Worm (Caenorhabditis elegans) whole organism, L4 larva: ENCODE results near the gene xpo-3.

Experiments used
- F10B5.3 ChIP-seq: sonication (generic microtip); optimal IDR thresholded peaks from 2 replicates; lab custom pipeline; 2016; ENCODE audit warnings: mild to moderate bottlenecking, missing genetic modification characterization, missing compliant biosample characterization
- F37D6.2 ChIP-seq: sonication (generic microtip); optimal IDR thresholded peaks from 2 replicates; lab custom pipeline; 2016; ENCODE audit warnings: mild to moderate bottlenecking, missing genetic modification characterization, missing compliant biosample characterization
- F49E8.2 ChIP-seq: sonication (generic microtip); optimal IDR thresholded peaks from 2 replicates; lab custom pipeline; 2016; ENCODE audit warnings: missing compliant biosample characterization, mild to moderate bottlenecking, missing genetic modification characterization, borderline replicate concordance
- R02D3.7 ChIP-seq: fragments of 150-350 bp; sonication (generic microtip); optimal IDR thresholded peaks from 3 replicates; lab custom pipeline; 2014; ENCODE audit warnings: missing biosample characterization, missing genetic modification characterization
- T20F7.1 ChIP-seq: fragments of 200-800 bp; sonication (Bioruptor generic); optimal IDR thresholded peaks from 2 replicates; lab custom pipeline; 2018; ENCODE audit warnings: mild to moderate bottlenecking, missing genetic modification characterization, missing compliant biosample characterization
- ZK546.5 ChIP-seq, 2 experiments: sonication (generic microtip); optimal IDR thresholded peaks; 2 replicates each; lab custom pipeline; 2017; ENCODE audit warnings: missing biosample characterization in 2 of 2, missing genetic modification characterization in 2 of 2
- aly-2 ChIP-seq: sonication (generic microtip); optimal IDR thresholded peaks from 2 replicates; lab custom pipeline; 2018; ENCODE audit warnings: missing biosample characterization, missing genetic modification characterization
- ceh-28 ChIP-seq: fragments of 150-350 bp; optimal IDR thresholded peaks from 2 replicates; lab custom pipeline; 2014; ENCODE audit warnings: missing biosample characterization, missing genetic modification reagents, missing genetic modification characterization
- ceh-62 ChIP-seq: sonication (generic microtip); optimal IDR thresholded peaks from 2 replicates; lab custom pipeline; 2017; ENCODE audit warnings: missing biosample characterization, missing genetic modification characterization
- ceh-82 ChIP-seq: sonication (generic microtip); optimal IDR thresholded peaks from 2 replicates; lab custom pipeline; 2017; ENCODE audit warnings: missing biosample characterization, missing genetic modification characterization
- ces-1 ChIP-seq: fragments of 150-350 bp; sonication (generic microtip); optimal IDR thresholded peaks from 4 replicates; lab custom pipeline; 2014; ENCODE audit warnings: missing biosample characterization, missing genetic modification reagents, missing genetic modification characterization
- ctbp-1 ChIP-seq: fragments of 200-800 bp; sonication (Bioruptor generic); IDR thresholded peaks from 2 replicates; pipeline ENCODE4 v1.3.6; 2022; ENCODE audit warnings: missing genetic modification reagents, missing genetic modification characterization, missing compliant biosample characterization
- daf-12 ChIP-seq: fragments of 150-350 bp; optimal IDR thresholded peaks from 2 replicates; lab custom pipeline; 2014; ENCODE audit warnings: missing biosample characterization, missing genetic modification reagents, missing genetic modification characterization
- daf-16 ChIP-seq, 3 experiments: sonication (generic microtip); optimal IDR thresholded peaks; 2 replicates each; lab custom pipeline; 2016 to 2017; ENCODE audit warnings: missing genetic modification characterization in 3 of 3, missing genetic modification reagents in 3 of 3, mild to moderate bottlenecking in 2 of 3, missing compliant biosample characterization in 2 of 3, missing biosample characterization in 1 of 3, moderate library complexity in 1 of 3
- dmd-6 ChIP-seq: fragments of 200-800 bp; sonication (Bioruptor generic); IDR thresholded peaks from 2 replicates; pipeline ENCODE4 v1.3.6; 2022; ENCODE audit warnings: missing genetic modification reagents, missing genetic modification characterization, missing compliant biosample characterization
- dmd-8 ChIP-seq: fragments of 200-800 bp; sonication (Bioruptor generic); IDR thresholded peaks from 2 replicates; pipeline ENCODE4 v1.3.6; 2022; ENCODE audit warnings: missing genetic modification characterization, missing compliant biosample characterization
- dpl-1 ChIP-seq: fragments of 150-350 bp; optimal IDR thresholded peaks from 2 replicates; lab custom pipeline; 2014; ENCODE audit warnings: missing biosample characterization, missing genetic modification reagents, missing genetic modification characterization
- dve-1 ChIP-seq: sonication (generic microtip); optimal IDR thresholded peaks from 2 replicates; lab custom pipeline; 2017; ENCODE audit warnings: antibody characterized with exemption, mild to moderate bottlenecking, missing genetic modification characterization, missing compliant biosample characterization; ENCODE audit not compliant: insufficient read depth
- fkh-10 ChIP-seq: fragments of 150-350 bp; optimal IDR thresholded peaks from 2 replicates; lab custom pipeline; 2014; ENCODE audit warnings: missing biosample characterization, missing genetic modification reagents, missing genetic modification characterization
- hlh-11 ChIP-seq: fragments of 200-800 bp; sonication (Bioruptor generic); optimal IDR thresholded peaks from 2 replicates; lab custom pipeline; 2018; ENCODE audit warnings: mild to moderate bottlenecking, missing genetic modification characterization, missing compliant biosample characterization
- hlh-30 ChIP-seq: sonication (generic microtip); optimal IDR thresholded peaks from 2 replicates; lab custom pipeline; 2017; ENCODE audit warnings: antibody characterized with exemption, mild to moderate bottlenecking, missing genetic modification characterization, missing compliant biosample characterization; ENCODE audit not compliant: insufficient read depth
- hmg-1.1 ChIP-seq: fragments of 200-800 bp; sonication (Bioruptor generic); IDR thresholded peaks from 2 replicates; pipeline ENCODE4 v1.3.6; 2022; ENCODE audit warnings: missing genetic modification reagents, missing genetic modification characterization, missing compliant biosample characterization
- lim-7 ChIP-seq: fragments of 200-800 bp; sonication (Bioruptor generic); IDR thresholded peaks from 2 replicates; pipeline ENCODE4 v1.3.6; 2022; ENCODE audit warnings: missing genetic modification characterization, missing compliant biosample characterization
- lin-1 ChIP-seq: fragments of 200-800 bp; sonication (Bioruptor generic); IDR thresholded peaks from 2 replicates; pipeline ENCODE4 v1.3.6; 2022; ENCODE audit warnings: missing genetic modification reagents, missing genetic modification characterization, missing compliant biosample characterization
- lir-3 ChIP-seq: sonication (generic microtip); optimal IDR thresholded peaks from 2 replicates; lab custom pipeline; 2016; ENCODE audit warnings: mild to moderate bottlenecking, missing genetic modification characterization, missing compliant biosample characterization
- madf-5 ChIP-seq, 2 experiments: fragments of 200-800 bp; sonication (Bioruptor generic); IDR thresholded peaks; 2 replicates each; pipeline ENCODE4 v1.3.6; 2022; ENCODE audit warnings: missing compliant biosample characterization in 2 of 2, missing genetic modification characterization in 2 of 2
- mxl-3 ChIP-seq: fragments of 200-800 bp; sonication (Bioruptor generic); optimal IDR thresholded peaks from 2 replicates; lab custom pipeline; 2018; ENCODE audit warnings: mild to moderate bottlenecking, missing genetic modification characterization, missing compliant biosample characterization
- nhr-102 ChIP-seq: sonication (generic microtip); optimal IDR thresholded peaks from 2 replicates; lab custom pipeline; 2016; ENCODE audit warnings: mild to moderate bottlenecking, missing genetic modification characterization, moderate library complexity, missing compliant biosample characterization
- nhr-11 ChIP-seq: fragments of 150-350 bp; optimal IDR thresholded peaks from 2 replicates; lab custom pipeline; 2014; ENCODE audit warnings: missing biosample characterization, missing genetic modification characterization
- nhr-25 ChIP-seq: sonication (generic microtip); optimal IDR thresholded peaks from 2 replicates; lab custom pipeline; 2017; ENCODE audit warnings: missing genetic modification characterization, mild to moderate bottlenecking, missing compliant biosample characterization, antibody characterized with exemption, moderate library complexity, borderline replicate concordance; ENCODE audit not compliant: insufficient read depth
- nhr-28 ChIP-seq: fragments of 150-350 bp; optimal IDR thresholded peaks from 2 replicates; lab custom pipeline; 2014; ENCODE audit warnings: missing biosample characterization, missing genetic modification characterization
- nhr-41 ChIP-seq: fragments of 200-800 bp; sonication (Bioruptor generic); IDR thresholded peaks from 2 replicates; pipeline ENCODE4 v1.3.6; 2022; ENCODE audit warnings: missing genetic modification reagents, missing genetic modification characterization, missing compliant biosample characterization
- nhr-48 ChIP-seq: sonication (generic microtip); optimal IDR thresholded peaks from 2 replicates; lab custom pipeline; 2016; ENCODE audit warnings: mild to moderate bottlenecking, missing genetic modification characterization, missing compliant biosample characterization
- nhr-6 ChIP-seq: fragments of 150-350 bp; optimal IDR thresholded peaks from 2 replicates; lab custom pipeline; 2014; ENCODE audit warnings: missing biosample characterization, missing genetic modification characterization
- nhr-77 ChIP-seq: fragments of 150-350 bp; optimal IDR thresholded peaks from 2 replicates; lab custom pipeline; 2014; ENCODE audit warnings: missing biosample characterization, missing genetic modification characterization
- pha-4 ChIP-seq, 2 experiments: fragments of 150-350 bp in 1 of 2; fragments of 200-800 bp in 1 of 2; sonication (Bioruptor generic) in 1 of 2; IDR thresholded peaks in 1 of 2; optimal IDR thresholded peaks in 1 of 2; 2 replicates each; pipeline versions ENCODE4 v1.3.6 to Lab custom; 2014 to 2022; ENCODE audit warnings: missing genetic modification characterization in 2 of 2, missing genetic modification reagents in 2 of 2, missing biosample characterization in 1 of 2, missing compliant biosample characterization in 1 of 2
- php-3 ChIP-seq: fragments of 200-800 bp; sonication (Bioruptor generic); IDR thresholded peaks from 2 replicates; pipeline ENCODE4 v1.3.6; 2022; ENCODE audit warnings: missing genetic modification reagents, missing genetic modification characterization, missing compliant biosample characterization
- pqm-1 ChIP-seq: sonication (generic microtip); optimal IDR thresholded peaks from 2 replicates; lab custom pipeline; 2017; ENCODE audit warnings: missing biosample characterization, missing genetic modification characterization
- saeg-2 ChIP-seq: fragments of 200-800 bp; sonication (Bioruptor generic); IDR thresholded peaks from 2 replicates; pipeline ENCODE4 v1.3.6; 2022; ENCODE audit warnings: missing genetic modification reagents, missing genetic modification characterization, missing compliant biosample characterization
- set-16 ChIP-seq: fragments of 200-800 bp; sonication (Bioruptor generic); IDR thresholded peaks from 2 replicates; pipeline ENCODE4 v1.3.6; 2022; ENCODE audit warnings: missing genetic modification reagents, missing genetic modification characterization, missing compliant biosample characterization
- snpc-1.2 ChIP-seq: fragments of 200-800 bp; sonication (Bioruptor generic); IDR thresholded peaks from 2 replicates; pipeline ENCODE4 v1.3.6; 2022; ENCODE audit warnings: missing genetic modification reagents, missing genetic modification characterization, missing compliant biosample characterization
- spr-3 ChIP-seq: fragments of 200-800 bp; sonication (Bioruptor generic); optimal IDR thresholded peaks from 2 replicates; lab custom pipeline; 2018; ENCODE audit warnings: mild to moderate bottlenecking, missing genetic modification characterization, missing compliant biosample characterization

Gene xpo-3

DNA sequence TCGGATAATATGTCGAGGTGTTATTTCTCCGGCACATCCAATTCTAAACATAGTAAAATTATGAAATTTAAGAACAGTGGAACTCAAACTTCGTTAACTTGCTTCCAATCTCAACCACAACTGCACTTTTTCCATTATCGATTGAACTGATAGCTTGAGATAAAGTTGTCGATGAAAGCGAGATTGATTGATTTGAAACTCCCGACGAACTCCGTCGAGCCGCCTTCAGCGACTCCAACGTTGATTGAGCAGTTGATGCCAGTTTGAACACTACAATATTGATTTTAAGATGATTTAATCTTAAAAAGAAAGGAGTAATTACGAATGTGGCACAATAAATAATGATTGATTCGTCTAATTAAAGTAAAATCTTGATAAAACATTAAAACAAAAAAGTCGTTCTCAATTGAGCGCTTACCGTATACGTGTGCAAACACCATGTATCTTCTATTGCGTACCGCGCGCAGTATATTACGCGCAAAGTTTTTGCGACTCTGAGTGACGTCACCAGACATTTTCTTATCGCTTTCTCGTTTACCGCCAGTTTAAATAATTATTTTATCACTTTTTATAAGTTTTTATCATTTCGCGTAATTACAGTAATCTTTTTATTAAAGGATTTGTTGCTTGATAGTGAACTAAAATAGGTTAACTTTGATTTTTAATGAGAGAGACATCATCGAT is 21.5 kb downstream of the xpo-3 start, which contains the start of gene arp-11 (continued):
- TF ChIP-seq fkh-10 (GFP tag; lab: Kevin White, UChicago) (peak; percentile 8), saeg-2 (GFP tag; lab: Robert Waterston, UW) (no peak), aly-2 (tag; lab: Kevin White, UChicago) (no peak), set-16 (GFP tag; lab: Robert Waterston, UW) (no peak), ctbp-1 (GFP tag; lab: Robert Waterston, UW) (no peak)

DNA sequence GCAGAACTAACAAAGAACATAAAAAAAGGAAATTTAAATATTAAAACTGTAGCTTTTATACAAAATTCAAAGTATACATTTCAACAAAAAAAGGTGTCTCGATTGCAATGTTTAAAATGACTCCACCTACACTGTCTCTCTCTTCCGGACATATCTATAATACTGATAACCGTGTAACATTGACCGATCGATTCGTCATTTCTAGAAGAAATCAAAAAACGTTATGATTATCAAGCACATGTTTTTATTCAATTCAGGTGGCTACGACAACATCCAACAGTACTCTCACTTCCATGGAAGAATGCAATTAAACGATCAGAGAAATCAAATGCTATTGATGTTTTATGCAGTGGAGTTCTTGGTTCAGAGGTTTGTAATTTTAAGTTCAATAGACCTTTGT is 25.3 kb downstream of the xpo-3 start:
- TF ChIP-seq daf-16 (GFP tag; optimal IDR thresholded peaks at IDR 0.05; lab: Kevin White, UChicago) = no peak
- TF ChIP-seq daf-16 (tag; optimal IDR thresholded peaks at IDR 0.05; lab: Kevin White, UChicago) = peak; percentile 73
- TF ChIP-seq nhr-11 = no peak
- no peak for TF ChIP-seq mxl-3 (GFP tag; lab: Kevin White, UChicago)
- TF ChIP-seq dve-1 = peak; percentile 57
- peak; percentile 38; the same call in 1 of the 2 replicates for TF ChIP-seq dmd-6
- TF ChIP-seq ceh-82 (tag; lab: Kevin White, UChicago) = no peak
- peak; percentile 19 for TF ChIP-seq hlh-30 (tag; lab: Kevin White, UChicago)
- TF ChIP-seq F37D6.2 = no peak
- 0 out of 2 replicates have a peak, but pooled peaks have one; percentile 9 for TF ChIP-seq php-3 (GFP tag; lab: Robert Waterston, UW)
- no peak for TF ChIP-seq pha-4 (GFP tag; IDR thresholded peaks at IDR 0.05; lab: Robert Waterston, UW)
- TF ChIP-seq pha-4 (tag; optimal IDR thresholded peaks at IDR 0.05; lab: Kevin White, UChicago) = no peak
- TF ChIP-seq pqm-1 (tag; lab: Kevin White, UChicago) = peak; percentile 65
- no peak for TF ChIP-seq aly-2 (tag; lab: Kevin White, UChicago)
- TF ChIP-seq snpc-1.2 (GFP tag; lab: Robert Waterston, UW) = no peak
- TF ChIP-seq spr-3 (GFP tag; lab: Kevin White, UChicago) = no peak
- no peak for TF ChIP-seq nhr-6
- TF ChIP-seq hlh-11 (tag; lab: Kevin White, UChicago) = peak; percentile 60
- peak; percentile 28 for TF ChIP-seq T20F7.1
- peak; percentile 61 for TF ChIP-seq nhr-28
- TF ChIP-seq ctbp-1 (GFP tag; lab: Robert Waterston, UW) = no peak
- TF ChIP-seq dmd-8 (GFP tag; lab: Robert Waterston, UW) = no peak
- no peak for TF ChIP-seq lin-1 (GFP tag; lab: Robert Waterston, UW)
- no peak for TF ChIP-seq nhr-41 (GFP tag; lab: Robert Waterston, UW)
- no peak for TF ChIP-seq R02D3.7 (tag; lab: Kevin White, UChicago)

DNA sequence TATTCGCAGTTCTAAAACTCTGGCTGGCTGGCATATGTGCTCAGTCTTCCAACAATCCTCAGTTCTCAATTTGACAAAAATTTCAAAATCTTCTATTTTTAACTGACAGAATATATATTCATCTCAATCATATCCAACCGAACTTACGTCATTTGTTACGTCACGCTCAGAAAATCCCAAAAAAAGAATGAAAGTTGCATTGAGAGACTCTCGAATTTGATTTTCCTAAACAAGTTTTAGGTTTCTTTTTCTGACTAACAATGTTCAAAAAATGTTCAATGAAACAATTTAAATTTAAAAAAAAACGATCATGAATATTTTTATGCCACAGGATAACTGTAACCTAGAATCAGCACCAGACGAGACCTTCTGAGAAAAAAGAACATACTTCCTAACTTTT is 25.9 kb downstream of the xpo-3 start:
- TF ChIP-seq mxl-3 (GFP tag; lab: Kevin White, UChicago) = no peak
- no peak for TF ChIP-seq php-3 (GFP tag; lab: Robert Waterston, UW)
- TF ChIP-seq dmd-6 = no peak
- TF ChIP-seq ces-1 = peak; percentile 53
- no peak for TF ChIP-seq nhr-77
- TF ChIP-seq set-16 (GFP tag; lab: Robert Waterston, UW) = no peak
- peak; percentile 53 for TF ChIP-seq fkh-10 (GFP tag; lab: Kevin White, UChicago)
- no peak for TF ChIP-seq nhr-102 (tag; lab: Kevin White, UChicago)
- TF ChIP-seq ctbp-1 (GFP tag; lab: Robert Waterston, UW) = no peak
- TF ChIP-seq lir-3 (tag; lab: Kevin White, UChicago) = no peak
- TF ChIP-seq, all 104 proteins: peak for 2

DNA sequence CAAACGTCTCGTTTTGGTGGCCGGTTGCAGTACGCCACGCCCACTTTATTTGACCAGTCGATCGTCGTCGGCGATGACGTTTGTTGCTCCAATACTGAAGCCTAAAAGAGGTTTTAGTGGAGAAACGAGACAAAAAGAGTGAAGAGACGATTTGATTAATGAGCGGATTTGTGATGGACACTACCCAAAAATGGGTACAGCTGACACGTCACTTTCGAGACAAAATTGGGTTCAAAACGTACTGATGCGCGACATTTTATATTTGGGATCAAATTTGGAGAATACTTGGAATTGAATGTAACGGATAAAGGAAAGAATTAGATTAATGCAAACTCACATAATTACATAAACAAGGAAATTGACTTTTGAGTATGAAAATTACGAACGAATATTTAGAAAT is 26.4 kb downstream of the xpo-3 start, which contains the start of gene ilys-4:
ilys-4 (minus strand) TSS at position 101 of the 400 bp plus-strand sequence.
- no peak for TF ChIP-seq ceh-62 (tag; lab: Kevin White, UChicago)
- no peak for TF ChIP-seq F49E8.2 (tag; lab: Kevin White, UChicago)
- no peak for TF ChIP-seq nhr-25 (tag; lab: Kevin White, UChicago)
- no peak for TF ChIP-seq saeg-2 (GFP tag; lab: Robert Waterston, UW)
- no peak for TF ChIP-seq dmd-8 (GFP tag; lab: Robert Waterston, UW)
- no peak for TF ChIP-seq dpl-1 (GFP tag; lab: Kevin White, UChicago)
- TF ChIP-seq F37D6.2 = no peak
- TF ChIP-seq daf-12 (tag; lab: Kevin White, UChicago) = no peak
- no peak for TF ChIP-seq fkh-10 (GFP tag; lab: Kevin White, UChicago)
- TF ChIP-seq madf-5 (GFP tag; IDR thresholded peaks at IDR 0.05; lab: Robert Waterston, UW) = no peak
- no peak for TF ChIP-seq ceh-28
- no peak for TF ChIP-seq lim-7 (GFP tag; lab: Robert Waterston, UW)
- TF ChIP-seq F10B5.3 = no peak
- TF ChIP-seq hmg-1.1 (GFP tag; lab: Robert Waterston, UW) = no peak
- no peak for TF ChIP-seq spr-3 (GFP tag; lab: Kevin White, UChicago)
- no peak for TF ChIP-seq nhr-11
- TF ChIP-seq ZK546.5 (tag; optimal IDR thresholded peaks at IDR 0.05; lab: Kevin White, UChicago) = no peak
- TF ChIP-seq nhr-48 (tag; lab: Kevin White, UChicago) = no peak
